Worm (Caenorhabditis elegans): Measurements from ENCODE around the gene Y46G5A.36.

Gene Y46G5A.36

ce11 chrII:12850129-12850528 lies 26.6 kb downstream of the Y46G5A.36 start, which contains the start of gene Y46G5A.28:
Gene Y46G5A.28, plus strand, starts transcription at chrII:12850429.
- TF ChIP-seq sox-2 (GFP tag; IDR thresholded peaks at IDR 0.05) (no peak), ceh-22 (tag; optimal IDR thresholded peaks at IDR 0.05) (no peak), zip-5 (tag; optimal IDR thresholded peaks at IDR 0.05) (no peak), ceh-30 (tag; optimal IDR thresholded peaks at IDR 0.05) (no peak), gmeb-2 (tag; optimal IDR thresholded peaks at IDR 0.05) (no peak), elt-2 (tag; optimal IDR thresholded peaks at IDR 0.05) (no peak), C08G9.2 (tag; optimal IDR thresholded peaks at IDR 0.05) (no peak), che-1 (tag; optimal IDR thresholded peaks at IDR 0.05) (no peak), pros-1 (tag; optimal IDR thresholded peaks at IDR 0.05) (no peak), npax-4 (tag; optimal IDR thresholded peaks at IDR 0.05) (no peak)

- TF ChIP-seq ceh-24 (tag; optimal IDR thresholded peaks at IDR 0.05) = no peak
- TF ChIP-seq rnt-1 (tag; optimal IDR thresholded peaks at IDR 0.05) = no peak
- no peak for TF ChIP-seq ets-4 (tag; optimal IDR thresholded peaks at IDR 0.05)
- no peak for TF ChIP-seq hlh-13 (GFP tag; optimal IDR thresholded peaks at IDR 0.05)
- TF ChIP-seq ceh-14 (tag; optimal IDR thresholded peaks at IDR 0.05) = no peak
Measured at ce11 chrII:12855900-12856299, 32.4 kb downstream of the Y46G5A.36 start, which contains the start of gene Y46G5A.29. Gene Y46G5A.29, plus strand, starts transcription at chrII:12856200.

ce11 chrII:12865604-12866003 lies 42.1 kb downstream of the Y46G5A.36 start, which contains the start of gene snf-5:
Gene snf-5, minus strand, starts transcription at chrII:12865785.
- no peak for TF ChIP-seq gmeb-2 (tag; optimal IDR thresholded peaks at IDR 0.05)
- no peak for TF ChIP-seq hlh-30 (tag; optimal IDR thresholded peaks at IDR 0.05; ENCODE audit: insufficient read depth)
- no peak for TF ChIP-seq pros-1 (tag; optimal IDR thresholded peaks at IDR 0.05)
- TF ChIP-seq odd-2 (tag; optimal IDR thresholded peaks at IDR 0.05) = no peak
- no peak for TF ChIP-seq pag-3 (tag; optimal IDR thresholded peaks at IDR 0.05; ENCODE audit: borderline replicate concordance)
- TF ChIP-seq fkh-6 (tag; optimal IDR thresholded peaks at IDR 0.05) = no peak
- TF ChIP-seq hlh-8 (tag; optimal IDR thresholded peaks at IDR 0.05) = no peak

ce11 chrII:12866079-12866478 lies 42.6 kb downstream of the Y46G5A.36 start:
- TF ChIP-seq pros-1 (tag; optimal IDR thresholded peaks at IDR 0.05) (no peak), pha-2 (tag; optimal IDR thresholded peaks at IDR 0.05) (no peak)
